Worm (Caenorhabditis elegans): ENCODE measurements around the gene H03G16.5.

DNA sequence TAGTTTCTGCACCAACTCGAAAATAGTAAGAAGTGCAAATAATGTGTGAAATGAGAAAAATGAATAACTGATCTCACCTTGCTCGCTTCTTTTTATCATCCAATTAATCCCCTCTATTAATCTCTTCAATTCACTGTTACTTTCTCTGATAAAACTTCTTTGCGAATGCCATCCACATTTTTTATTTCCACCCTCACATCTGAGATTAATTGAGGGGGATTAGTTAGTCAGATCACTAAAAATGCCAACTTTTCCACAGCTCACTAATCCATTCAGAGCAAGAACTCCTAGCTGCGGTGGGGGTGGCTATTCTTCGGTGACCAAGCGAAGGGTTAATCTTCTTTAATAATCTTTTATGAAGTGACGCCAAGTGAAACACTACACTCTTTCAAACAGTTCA is 21.9 kb downstream of the H03G16.5 start, which contains the start of gene dsc-1:
- no peak for TF ChIP-seq ama-1 (optimal IDR thresholded peaks at IDR 0.05)
- no peak for TF ChIP-seq flt-1 (GFP tag; IDR thresholded peaks at IDR 0.05)
- TF ChIP-seq aly-1 (tag; optimal IDR thresholded peaks at IDR 0.05) = no peak
- no peak for TF ChIP-seq sea-1 (GFP tag; conservative IDR thresholded peaks at IDR 0.05)
- no peak for TF ChIP-seq tbx-37 (GFP tag; conservative IDR thresholded peaks at IDR 0.05)
- no peak for TF ChIP-seq ets-7 (tag; optimal IDR thresholded peaks at IDR 0.05)
- TF ChIP-seq scrt-1 (GFP tag; IDR thresholded peaks at IDR 0.05) = no peak
- TF ChIP-seq ceh-13 (GFP tag; optimal IDR thresholded peaks at IDR 0.05) = no peak
- TF ChIP-seq pes-1 (GFP tag; IDR thresholded peaks at IDR 0.05) = no peak
- no peak for TF ChIP-seq tra-4 (tag; optimal IDR thresholded peaks at IDR 0.05)

Measured in whole organism, early embryonic.